Worm (Caenorhabditis elegans) whole organism, L2 larva: ENCODE results near the gene F38E11.9.

Experiments used
- C34F6.9 ChIP-seq: fragments of 150-350 bp; optimal IDR thresholded peaks from 2 replicates; lab custom pipeline; 2014; ENCODE audit warnings: missing biosample characterization, missing genetic modification characterization
- R02D3.7 ChIP-seq: fragments of 150-350 bp; optimal IDR thresholded peaks from 2 replicates; lab custom pipeline; 2014; ENCODE audit warnings: missing biosample characterization, missing genetic modification characterization
- ZK546.5 ChIP-seq: sonication (generic microtip); optimal IDR thresholded peaks from 2 replicates; lab custom pipeline; 2017; ENCODE audit warnings: missing biosample characterization, missing genetic modification characterization
- alr-1 ChIP-seq: fragments of 150-350 bp; optimal IDR thresholded peaks from 2 replicates; lab custom pipeline; 2014; ENCODE audit warnings: missing biosample characterization, missing genetic modification characterization
- ama-1 ChIP-seq: fragments of 150-350 bp; optimal IDR thresholded peaks from 2 replicates; lab custom pipeline; 2018; ENCODE audit warnings: inconsistent platforms
- blmp-1 ChIP-seq: sonication (generic microtip); optimal IDR thresholded peaks from 2 replicates; lab custom pipeline; 2017; ENCODE audit warnings: missing genetic modification characterization, mild to moderate bottlenecking, missing compliant biosample characterization, antibody characterized with exemption, moderate library complexity; ENCODE audit not compliant: insufficient read depth
- ceh-16 ChIP-seq: fragments of 150-350 bp; optimal IDR thresholded peaks from 2 replicates; lab custom pipeline; 2014; ENCODE audit warnings: missing biosample characterization, missing genetic modification characterization
- crh-2 ChIP-seq: sonication (generic microtip); optimal IDR thresholded peaks from 2 replicates; lab custom pipeline; 2017; ENCODE audit warnings: missing biosample characterization, missing genetic modification characterization
- dmd-4 ChIP-seq: sonication (generic microtip); optimal IDR thresholded peaks from 2 replicates; lab custom pipeline; 2017; ENCODE audit warnings: missing biosample characterization, missing genetic modification characterization
- egl-27 ChIP-seq: sonication (generic microtip); optimal IDR thresholded peaks from 3 replicates; lab custom pipeline; 2017; ENCODE audit warnings: missing biosample characterization, missing genetic modification reagents, missing genetic modification characterization
- fos-1 ChIP-seq: fragments of 150-350 bp; optimal IDR thresholded peaks from 2 replicates; lab custom pipeline; 2014; ENCODE audit warnings: missing biosample characterization, missing genetic modification characterization
- gmeb-1 ChIP-seq: fragments of 150-350 bp; optimal IDR thresholded peaks from 2 replicates; lab custom pipeline; 2014; ENCODE audit warnings: missing biosample characterization, missing genetic modification characterization
- lin-11 ChIP-seq: fragments of 150-350 bp; sonication (generic microtip); optimal IDR thresholded peaks from 2 replicates; lab custom pipeline; 2014; ENCODE audit warnings: missing biosample characterization, missing genetic modification characterization, inconsistent platforms, mixed read lengths
- lin-13 ChIP-seq: fragments of 150-350 bp; optimal IDR thresholded peaks from 2 replicates; lab custom pipeline; 2014; ENCODE audit warnings: missing biosample characterization, missing genetic modification reagents, missing genetic modification characterization
- lsy-2 ChIP-seq, 2 experiments: fragments of 150-350 bp in 1 of 2; sonication (generic microtip) in 1 of 2; optimal IDR thresholded peaks; 2 replicates each; lab custom pipeline; 2014 to 2017; ENCODE audit warnings: missing biosample characterization in 2 of 2, missing genetic modification characterization in 2 of 2
- mab-5 ChIP-seq: fragments of 150-350 bp; optimal IDR thresholded peaks from 2 replicates; lab custom pipeline; 2014; ENCODE audit warnings: missing biosample characterization, missing genetic modification characterization
- mbf-1 ChIP-seq: sonication (generic microtip); optimal IDR thresholded peaks from 2 replicates; lab custom pipeline; 2017; ENCODE audit warnings: missing biosample characterization, missing genetic modification characterization
- mdl-1 ChIP-seq, 2 experiments: fragments of 150-350 bp in 1 of 2; sonication (generic microtip) in 1 of 2; optimal IDR thresholded peaks; 2 replicates each; lab custom pipeline; 2017; ENCODE audit warnings: missing biosample characterization in 2 of 2, missing genetic modification characterization in 2 of 2
- nhr-11 ChIP-seq: fragments of 150-350 bp; optimal IDR thresholded peaks from 2 replicates; lab custom pipeline; 2014; ENCODE audit warnings: missing biosample characterization, missing genetic modification characterization
- nhr-12 ChIP-seq: fragments of 150-350 bp; optimal IDR thresholded peaks from 2 replicates; lab custom pipeline; 2014; ENCODE audit warnings: missing biosample characterization, missing genetic modification characterization
- nhr-129 ChIP-seq: fragments of 150-350 bp; optimal IDR thresholded peaks from 2 replicates; lab custom pipeline; 2014; ENCODE audit warnings: missing biosample characterization, missing genetic modification characterization
- nhr-25 ChIP-seq: fragments of 150-350 bp; sonication (generic microtip); optimal IDR thresholded peaks from 3 replicates; lab custom pipeline; 2014; ENCODE audit warnings: missing biosample characterization, missing genetic modification characterization
- sem-4 ChIP-seq: fragments of 150-350 bp; optimal IDR thresholded peaks from 2 replicates; lab custom pipeline; 2014; ENCODE audit warnings: missing biosample characterization, missing genetic modification reagents, missing genetic modification characterization
- skn-1 ChIP-seq: sonication (generic microtip); optimal IDR thresholded peaks from 2 replicates; lab custom pipeline; 2017; ENCODE audit warnings: missing biosample characterization, missing genetic modification characterization
- sma-3 ChIP-seq: sonication (generic microtip); optimal IDR thresholded peaks from 2 replicates; lab custom pipeline; 2016; ENCODE audit warnings: missing genetic modification reagents, missing genetic modification characterization, missing compliant biosample characterization
- sma-9 ChIP-seq, 2 experiments: fragments of 150-350 bp in 1 of 2; sonication (generic microtip) in 1 of 2; optimal IDR thresholded peaks; 2 replicates each; lab custom pipeline; 2014 to 2016; ENCODE audit warnings: missing genetic modification characterization in 2 of 2, mild to moderate bottlenecking in 1 of 2, missing biosample characterization in 1 of 2, missing compliant biosample characterization in 1 of 2, missing genetic modification reagents in 1 of 2, moderate library complexity in 1 of 2
- snpc-4 ChIP-seq: fragments of 150-350 bp; optimal IDR thresholded peaks from 2 replicates; lab custom pipeline; 2014; ENCODE audit warnings: missing biosample characterization, missing genetic modification characterization
- unc-39 ChIP-seq: fragments of 150-350 bp; optimal IDR thresholded peaks from 2 replicates; lab custom pipeline; 2014; ENCODE audit warnings: missing biosample characterization, missing genetic modification characterization
- unc-55 ChIP-seq: fragments of 150-350 bp; sonication (generic microtip); optimal IDR thresholded peaks from 3 replicates; lab custom pipeline; 2014; ENCODE audit warnings: missing biosample characterization, missing genetic modification reagents, missing genetic modification characterization
- unc-62 ChIP-seq: fragments of 150-350 bp; optimal IDR thresholded peaks from 2 replicates; lab custom pipeline; 2014; ENCODE audit warnings: missing biosample characterization, missing genetic modification reagents, missing genetic modification characterization
- zag-1 ChIP-seq: fragments of 150-350 bp; optimal IDR thresholded peaks from 2 replicates; lab custom pipeline; 2014; ENCODE audit warnings: missing biosample characterization, missing genetic modification characterization
- ztf-11 ChIP-seq: sonication (generic microtip); optimal IDR thresholded peaks from 2 replicates; lab custom pipeline; 2017; ENCODE audit warnings: missing biosample characterization, missing genetic modification characterization

F38E11.9 gene

DNA sequence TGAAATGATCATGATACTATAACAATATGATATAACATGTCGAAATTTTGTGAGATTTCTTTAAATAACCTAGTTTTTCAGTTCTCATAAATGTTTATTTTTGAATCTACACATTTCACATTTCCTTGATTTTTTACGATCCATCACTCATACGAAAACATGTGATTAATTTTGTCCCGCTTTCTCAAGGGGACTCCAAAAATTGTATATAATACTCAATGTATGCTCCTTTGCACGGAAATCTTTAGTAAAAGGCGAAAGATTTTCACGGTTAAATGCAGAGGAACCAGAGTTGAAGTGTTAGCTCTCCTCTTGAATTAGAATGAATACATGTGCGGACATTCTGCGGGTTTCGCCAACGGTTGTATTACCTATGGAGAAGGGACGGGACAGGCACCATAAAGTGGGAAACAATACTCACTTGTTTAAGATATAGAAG, 20.5 kb upstream of the F38E11.9 start:
- peak; percentile 20 for TF ChIP-seq ama-1 (lab: Kevin White, UChicago)
- TF ChIP-seq snpc-4 (tag; lab: Kevin White, UChicago), result peak; percentile 78
- TF ChIP-seq ZK546.5 (tag; lab: Kevin White, UChicago), result no peak
- no peak for TF ChIP-seq C34F6.9 (tag; lab: Kevin White, UChicago)
- TF ChIP-seq mbf-1 (tag; lab: Kevin White, UChicago), result no peak

- TF ChIP-seq ama-1 (lab: Kevin White, UChicago) (peak; percentile 12), crh-2 (peak; percentile 93), gmeb-1 (tag; lab: Kevin White, UChicago) (peak; percentile 71), unc-62 (GFP tag; lab: Kevin White, UChicago) (no peak), snpc-4 (tag; lab: Kevin White, UChicago) (peak; percentile 67), sem-4 (tag; lab: Kevin White, UChicago) (peak; percentile 4), unc-55 (GFP tag; lab: Kevin White, UChicago) (peak; percentile 85), unc-39 (no peak), nhr-25 (tag; lab: Kevin White, UChicago) (peak; percentile 36), sma-9 (GFP tag; optimal IDR thresholded peaks at IDR 0.05; lab: Kevin White, UChicago) (peak; percentile 36), sma-9 (tag; optimal IDR thresholded peaks at IDR 0.05; lab: Kevin White, UChicago) (no peak), lin-13 (GFP tag; lab: Kevin White, UChicago) (peak; percentile 68), lsy-2 (tag; optimal IDR thresholded peaks at IDR 0.05; lab: Kevin White, UChicago) (peak; percentile 17 to 84), mbf-1 (tag; lab: Kevin White, UChicago) (no peak), mdl-1 (tag; optimal IDR thresholded peaks at IDR 0.05; lab: Kevin White, UChicago) (no peak), nhr-129 (peak; percentile 28), C34F6.9 (tag; lab: Kevin White, UChicago) (peak; percentile 79), dmd-4 (tag; lab: Kevin White, UChicago) (no peak), blmp-1 (tag; lab: Kevin White, UChicago) (no peak), sma-3 (GFP tag; lab: Kevin White, UChicago) (peak; percentile 20), lin-11 (tag; lab: Kevin White, UChicago) (peak; percentile 55), fos-1 (tag; lab: Kevin White, UChicago) (peak; percentile 20), egl-27 (no peak)
Measured at ce11 chrIV:9459224-9459781, 15.5 kb upstream of the F38E11.9 start, which contains the start of gene copb-2. TSS of gene copb-2 (plus strand) at chrIV:9459731.

ce11 chrIV:9457400-9457799, 13.6 kb upstream of the F38E11.9 start, which contains the start of gene cutl-17:
TSS of gene cutl-17 (minus strand) at chrIV:9457500.
- TF ChIP-seq crh-2 (no peak), R02D3.7 (tag; lab: Kevin White, UChicago) (no peak), mbf-1 (tag; lab: Kevin White, UChicago) (no peak), nhr-11 (tag; lab: Kevin White, UChicago) (no peak), nhr-129 (no peak)

DNA sequence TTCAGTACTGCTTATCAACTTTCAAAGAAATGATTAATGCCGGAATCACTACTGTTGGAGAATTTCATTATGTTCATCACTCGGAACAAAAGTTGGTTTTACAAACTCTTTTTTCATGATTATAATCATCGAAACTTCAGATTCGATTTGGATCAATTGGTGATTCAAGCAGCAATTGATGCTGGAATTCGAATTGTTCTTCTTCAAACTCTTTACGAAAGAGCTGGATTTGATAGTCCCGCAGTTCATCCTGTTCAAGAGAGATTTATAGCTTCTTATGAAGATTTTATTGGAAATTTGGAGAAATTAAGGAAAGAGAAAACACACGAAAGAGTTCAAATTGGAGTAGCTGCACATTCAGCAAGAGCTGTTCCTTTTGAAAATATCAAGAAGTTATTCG, 8.0 kb upstream of the F38E11.9 start:
- TF ChIP-seq mab-5 (tag; lab: Kevin White, UChicago), result no peak
- TF ChIP-seq nhr-25 (tag; lab: Kevin White, UChicago), result no peak
- TF ChIP-seq ztf-11 (tag; lab: Kevin White, UChicago), result no peak
- no peak for TF ChIP-seq skn-1
- TF ChIP-seq ceh-16 (tag; lab: Kevin White, UChicago), result no peak
- no peak for TF ChIP-seq fos-1 (tag; lab: Kevin White, UChicago)
- TF ChIP-seq gmeb-1 (tag; lab: Kevin White, UChicago), result no peak
- no peak for TF ChIP-seq zag-1 (tag; lab: Kevin White, UChicago)
- no peak for TF ChIP-seq ama-1 (lab: Kevin White, UChicago)
- no peak for TF ChIP-seq nhr-12 (tag; lab: Kevin White, UChicago)
- TF ChIP-seq blmp-1 (tag; lab: Kevin White, UChicago), result no peak
- TF ChIP-seq mdl-1 (tag; optimal IDR thresholded peaks at IDR 0.05; lab: Kevin White, UChicago), result no peak
- no peak for TF ChIP-seq nhr-129
- TF ChIP-seq egl-27, result no peak
- TF ChIP-seq snpc-4 (tag; lab: Kevin White, UChicago), result no peak
- no peak for TF ChIP-seq unc-62 (GFP tag; lab: Kevin White, UChicago)
- TF ChIP-seq lin-11 (tag; lab: Kevin White, UChicago), result no peak
- no peak for TF ChIP-seq alr-1 (tag; lab: Kevin White, UChicago)
